Worm (Caenorhabditis elegans) whole organism, L4 larva: ENCODE measurements around the gene F57G12.2.

Experiments used
- ZK546.5 ChIP-seq, 2 experiments: sonication (generic microtip); optimal IDR thresholded peaks; 2 replicates each; lab custom pipeline; 2017; ENCODE audit warnings: missing biosample characterization in 2 of 2, missing genetic modification characterization in 2 of 2
- aha-1 ChIP-seq: fragments of 150-350 bp; peaks from one replicate; lab custom pipeline; 2014; ENCODE audit warnings: missing biosample characterization, missing genetic modification characterization
- attf-4 ChIP-seq: sonication (generic microtip); optimal IDR thresholded peaks from 3 replicates; lab custom pipeline; 2017; ENCODE audit warnings: missing biosample characterization, missing genetic modification characterization
- ceh-44 ChIP-seq: fragments of 200-800 bp; sonication (Bioruptor generic); IDR thresholded peaks from 2 replicates; pipeline ENCODE4 v1.3.6; 2022; ENCODE audit warnings: missing genetic modification reagents, missing genetic modification characterization, missing compliant biosample characterization
- ces-1 ChIP-seq: fragments of 150-350 bp; sonication (generic microtip); optimal IDR thresholded peaks from 4 replicates; lab custom pipeline; 2014; ENCODE audit warnings: missing biosample characterization, missing genetic modification reagents, missing genetic modification characterization
- daf-12 ChIP-seq: fragments of 150-350 bp; optimal IDR thresholded peaks from 2 replicates; lab custom pipeline; 2014; ENCODE audit warnings: missing biosample characterization, missing genetic modification reagents, missing genetic modification characterization

- TF ChIP-seq attf-4 (tag; lab: Kevin White, UChicago) (no peak), ZK546.5 (tag; optimal IDR thresholded peaks at IDR 0.05; lab: Kevin White, UChicago) (no peak), ceh-44 (no peak), aha-1 (tag; lab: Kevin White, UChicago) (no peak), daf-12 (tag; lab: Kevin White, UChicago) (no peak), ces-1 (GFP tag; lab: Kevin White, UChicago) (no peak)
Measured at ce11 chrX:12108517-12109216, 51.2 kb downstream of the F57G12.2 start, which contains the start of the genes W03G11.2 and lgc-13.
